Worm (Caenorhabditis elegans): ENCODE data around the gene ZK643.2.

Gene ZK643.2

ce11 chrIII:8956146-8956646, at the start of gene ZK643.2, which contains the start of gene ZK643.5:
ZK643.2 (plus strand) TSS chrIII:8956540.
ZK643.5 (minus strand) TSS chrIII:8956196.
- TF ChIP-seq hmg-11 (tag; optimal IDR thresholded peaks at IDR 0.05): peak; percentile 86
- TF ChIP-seq ceh-9 (tag; optimal IDR thresholded peaks at IDR 0.05): no peak
- peak; percentile 11 for TF ChIP-seq ceh-82 (tag; optimal IDR thresholded peaks at IDR 0.05)
- TF ChIP-seq aly-2 (tag; optimal IDR thresholded peaks at IDR 0.05): no peak
- peak; percentile 10 for TF ChIP-seq egl-5 (tag; optimal IDR thresholded peaks at IDR 0.05)
- no peak for TF ChIP-seq skn-1 (tag; optimal IDR thresholded peaks at IDR 0.05)
- TF ChIP-seq R02D3.7 (tag; optimal IDR thresholded peaks at IDR 0.05): peak; percentile 27
- peak; percentile 86 for TF ChIP-seq nfya-1 (tag; optimal IDR thresholded peaks at IDR 0.05; ENCODE audit: insufficient read depth)
- peak; percentile 84 for TF ChIP-seq pha-4 (tag; optimal IDR thresholded peaks at IDR 0.05)
- peak; percentile 38 for TF ChIP-seq snpc-4 (tag; optimal IDR thresholded peaks at IDR 0.05)
- TF ChIP-seq ceh-28 (tag; optimal IDR thresholded peaks at IDR 0.05): peak; percentile 95
- peak; percentile 14 for TF ChIP-seq elt-2 (tag; optimal IDR thresholded peaks at IDR 0.05)
- TF ChIP-seq lin-15B (tag; optimal IDR thresholded peaks at IDR 0.05): peak; percentile 48

ce11 chrIII:8910139-8910538, 46.2 kb upstream of the ZK643.2 start:
- TF ChIP-seq nhr-67 (tag; optimal IDR thresholded peaks at IDR 0.05): no peak
- no peak for TF ChIP-seq elt-3 (tag; optimal IDR thresholded peaks at IDR 0.05)
- TF ChIP-seq nhr-237 (tag; optimal IDR thresholded peaks at IDR 0.05): no peak
- no peak for TF ChIP-seq pqm-1 (tag; optimal IDR thresholded peaks at IDR 0.05)
- TF ChIP-seq egl-27 (tag; optimal IDR thresholded peaks at IDR 0.05): no peak
- no peak for TF ChIP-seq elt-2 (tag; optimal IDR thresholded peaks at IDR 0.05)
- TF ChIP-seq aly-2 (tag; optimal IDR thresholded peaks at IDR 0.05): no peak
- no peak for TF ChIP-seq unc-62 (GFP tag; optimal IDR thresholded peaks at IDR 0.05)
- no peak for TF ChIP-seq ceh-9 (tag; optimal IDR thresholded peaks at IDR 0.05)
- TF ChIP-seq fos-1 (tag; optimal IDR thresholded peaks at IDR 0.05): no peak
- TF ChIP-seq nhr-11 (tag; optimal IDR thresholded peaks at IDR 0.05): no peak
- TF ChIP-seq skn-1 (tag; optimal IDR thresholded peaks at IDR 0.05): no peak
- TF ChIP-seq nhr-76 (tag; optimal IDR thresholded peaks at IDR 0.05): no peak
- TF ChIP-seq ceh-82 (tag; optimal IDR thresholded peaks at IDR 0.05): no peak
- no peak for TF ChIP-seq lsy-12 (tag; optimal IDR thresholded peaks at IDR 0.05)
- no peak for TF ChIP-seq eor-1 (tag; optimal IDR thresholded peaks at IDR 0.05)
- TF ChIP-seq nhr-28 (tag; optimal IDR thresholded peaks at IDR 0.05): no peak

DNA sequence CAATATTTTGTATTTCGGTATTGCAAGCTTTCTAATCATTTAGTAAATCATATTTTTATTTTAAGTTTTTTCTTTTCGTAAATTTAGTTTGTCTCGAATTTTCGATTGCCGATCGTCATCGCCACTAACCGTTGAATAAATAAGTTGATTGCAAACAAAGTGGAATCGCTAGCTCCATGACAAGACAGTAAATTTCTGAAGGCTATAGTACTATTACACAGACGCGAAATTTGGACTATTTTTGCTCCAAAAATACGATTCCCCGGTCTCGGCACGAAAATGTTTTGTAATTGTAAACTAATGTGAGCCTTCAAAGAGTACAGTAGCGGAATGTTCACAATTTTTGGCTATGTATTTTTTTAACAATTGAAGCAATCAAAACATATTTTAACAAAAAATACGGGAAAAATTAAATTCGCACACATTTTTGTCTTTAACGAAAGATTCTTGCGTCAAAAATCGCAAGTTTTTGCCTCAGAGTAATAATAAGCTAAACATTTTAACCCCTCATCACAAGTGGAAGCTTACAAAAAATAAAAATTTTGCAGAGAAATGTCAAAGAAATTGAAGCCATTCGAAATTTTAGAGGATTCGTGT, 44.6 kb upstream of the ZK643.2 start, which contains the start of gene tpk-1:
Gene tpk-1 (plus strand): TSS at position 547 of the 597 bp plus-strand sequence.
- TF ChIP-seq jun-1 (tag; optimal IDR thresholded peaks at IDR 0.05): no peak
- peak; percentile 7 for TF ChIP-seq ama-1 (optimal IDR thresholded peaks at IDR 0.05)
- no peak for TF ChIP-seq daf-12 (tag; optimal IDR thresholded peaks at IDR 0.05)

DNA sequence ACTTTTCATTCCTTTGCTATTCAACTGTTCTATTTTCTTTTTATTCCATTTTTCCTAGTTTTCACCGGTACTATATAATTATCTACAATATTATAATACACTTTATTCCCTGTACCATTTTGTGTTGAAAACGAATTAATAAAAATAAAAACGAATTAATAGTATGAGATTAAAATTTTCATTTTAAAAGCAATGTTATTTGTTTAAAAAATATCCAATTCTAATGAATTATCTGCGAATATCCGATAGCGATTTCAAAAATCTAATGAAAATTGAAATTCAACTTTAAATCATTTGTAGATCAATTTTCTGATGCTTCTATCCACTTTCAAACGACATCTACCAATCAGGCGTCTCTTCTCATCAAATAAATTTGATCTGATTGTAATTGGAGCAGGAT, 42.9 kb upstream of the ZK643.2 start, which contains the start of gene trxr-2:
Gene trxr-2 (plus strand): TSS at position 301 of the 400 bp plus-strand sequence.
- TF ChIP-seq ceh-9 (tag; optimal IDR thresholded peaks at IDR 0.05) (no peak), nhr-43 (tag; optimal IDR thresholded peaks at IDR 0.05; ENCODE audit: poor library complexity, severe bottlenecking) (no peak), nhr-28 (tag; optimal IDR thresholded peaks at IDR 0.05) (no peak), nhr-76 (tag; optimal IDR thresholded peaks at IDR 0.05) (no peak), nhr-25 (tag; optimal IDR thresholded peaks at IDR 0.05) (no peak), zag-1 (tag; optimal IDR thresholded peaks at IDR 0.05) (no peak), snpc-4 (tag; optimal IDR thresholded peaks at IDR 0.05) (no peak), egl-5 (tag; optimal IDR thresholded peaks at IDR 0.05) (no peak), sea-2 (GFP tag; optimal IDR thresholded peaks at IDR 0.05) (no peak), nhr-23 (tag; optimal IDR thresholded peaks at IDR 0.05) (no peak), egl-27 (tag; optimal IDR thresholded peaks at IDR 0.05) (no peak)

DNA sequence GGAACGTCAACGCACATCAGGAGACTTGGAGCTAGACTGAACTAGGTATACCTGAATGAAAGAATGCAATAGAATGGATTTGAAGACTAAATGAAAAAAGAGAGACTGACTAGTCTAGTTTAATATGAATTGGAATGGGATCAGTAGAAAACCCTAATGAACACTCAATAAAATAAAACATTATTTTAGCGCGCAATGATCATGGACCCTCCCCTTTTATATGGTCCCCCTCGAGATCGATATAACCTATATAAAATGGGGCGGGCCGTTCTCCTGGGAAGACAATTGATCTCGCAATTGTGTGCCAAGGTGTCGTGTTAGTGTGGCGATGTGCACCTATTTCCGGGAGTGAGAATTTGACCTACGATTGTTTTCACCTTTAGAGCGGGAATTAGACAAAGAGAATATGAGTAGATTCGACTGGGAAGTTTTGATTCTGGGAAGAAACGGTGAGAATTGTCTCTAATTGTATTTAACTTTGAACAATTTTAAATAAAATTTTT, 38.4 kb upstream of the ZK643.2 start, which contains the start of gene cdc-25.3:
Gene cdc-25.3 (minus strand): TSS at position 51 of the 503 bp plus-strand sequence.
- TF ChIP-seq nhr-28 (tag; optimal IDR thresholded peaks at IDR 0.05) (no peak), egl-27 (tag; optimal IDR thresholded peaks at IDR 0.05) (no peak), sea-2 (GFP tag; optimal IDR thresholded peaks at IDR 0.05) (no peak), hmg-11 (tag; optimal IDR thresholded peaks at IDR 0.05) (no peak), unc-62 (GFP tag; optimal IDR thresholded peaks at IDR 0.05) (no peak), mdl-1 (tag; optimal IDR thresholded peaks at IDR 0.05) (no peak), ztf-11 (tag; optimal IDR thresholded peaks at IDR 0.05) (no peak), nhr-237 (tag; optimal IDR thresholded peaks at IDR 0.05) (no peak), aly-2 (tag; optimal IDR thresholded peaks at IDR 0.05) (no peak), ZK546.5 (tag; optimal IDR thresholded peaks at IDR 0.05) (no peak), fos-1 (tag; optimal IDR thresholded peaks at IDR 0.05) (no peak), skn-1 (tag; optimal IDR thresholded peaks at IDR 0.05) (no peak), tbx-2 (tag; optimal IDR thresholded peaks at IDR 0.05) (no peak), pqm-1 (tag; optimal IDR thresholded peaks at IDR 0.05) (no peak), ceh-82 (tag; optimal IDR thresholded peaks at IDR 0.05) (no peak)
